Worm (Caenorhabditis elegans) whole organism, L1 larva: Measurements from ENCODE around the gene let-268.

Experiments used
- C04F5.9 ChIP-seq: sonication (generic microtip); optimal IDR thresholded peaks from 2 replicates; lab custom pipeline; 2016; ENCODE audit warnings: missing genetic modification characterization, missing compliant biosample characterization
- C16A3.4 ChIP-seq: fragments of 150-350 bp; optimal IDR thresholded peaks from 2 replicates; lab custom pipeline; 2014; ENCODE audit warnings: missing biosample characterization, missing genetic modification characterization
- C34B4.2 ChIP-seq: sonication (generic microtip); optimal IDR thresholded peaks from 2 replicates; lab custom pipeline; 2017; ENCODE audit warnings: mild to moderate bottlenecking, missing genetic modification characterization, missing compliant biosample characterization
- F16B12.6 ChIP-seq: fragments of 150-350 bp; optimal IDR thresholded peaks from 2 replicates; lab custom pipeline; 2014; ENCODE audit warnings: missing biosample characterization, missing genetic modification characterization
- alr-1 ChIP-seq: fragments of 200-800 bp; sonication (Bioruptor generic); optimal IDR thresholded peaks from 2 replicates; lab custom pipeline; 2018; ENCODE audit warnings: borderline replicate concordance, mild to moderate bottlenecking, missing genetic modification characterization, missing compliant biosample characterization
- aly-2 ChIP-seq: fragments of 150-350 bp; optimal IDR thresholded peaks from 2 replicates; lab custom pipeline; 2014; ENCODE audit warnings: missing biosample characterization, missing genetic modification characterization
- ama-1 ChIP-seq: fragments of 150-350 bp; optimal IDR thresholded peaks from 2 replicates; lab custom pipeline; 2014
- ceh-63 ChIP-seq: fragments of 200-800 bp; sonication (Bioruptor generic); optimal IDR thresholded peaks from 2 replicates; lab custom pipeline; 2018; ENCODE audit warnings: mild to moderate bottlenecking, missing genetic modification characterization, missing compliant biosample characterization
- ceh-82 ChIP-seq, 3 experiments: fragments of 150-350 bp in 1 of 3; sonication (generic microtip) in 2 of 3; optimal IDR thresholded peaks; 2 replicates each; lab custom pipeline; 2014 to 2017; ENCODE audit warnings: missing biosample characterization in 3 of 3, missing genetic modification characterization in 3 of 3
- ces-1 ChIP-seq: fragments of 150-350 bp; optimal IDR thresholded peaks from 2 replicates; lab custom pipeline; 2014; ENCODE audit warnings: missing biosample characterization, missing genetic modification reagents, missing genetic modification characterization
- dpl-1 ChIP-seq, 3 experiments: fragments of 150-350 bp in 2 of 3; sonication (generic microtip) in 1 of 3; optimal IDR thresholded peaks; 2 replicates each; lab custom pipeline; 2014 to 2017; ENCODE audit warnings: missing biosample characterization in 3 of 3, missing genetic modification characterization in 3 of 3, missing genetic modification reagents in 3 of 3
- dsc-1 ChIP-seq: sonication (generic microtip); optimal IDR thresholded peaks from 2 replicates; lab custom pipeline; 2016; ENCODE audit warnings: mild to moderate bottlenecking, missing genetic modification characterization, missing compliant biosample characterization
- efl-1 ChIP-seq, 4 experiments: fragments of 150-350 bp; optimal IDR thresholded peaks in 3 of 4; peaks in 1 of 4; 1 replicate in 1 of 4; 2 replicates in 3 of 4; lab custom pipeline; 2014; ENCODE audit warnings: missing biosample characterization in 2 of 4, missing genetic modification characterization in 2 of 4, missing genetic modification reagents in 2 of 4
- efl-3 ChIP-seq: fragments of 200-800 bp; sonication (Bioruptor generic); optimal IDR thresholded peaks from 2 replicates; lab custom pipeline; 2018; ENCODE audit warnings: mild to moderate bottlenecking, missing genetic modification characterization, missing compliant biosample characterization
- egl-13 ChIP-seq: sonication (generic microtip); optimal IDR thresholded peaks from 2 replicates; lab custom pipeline; 2016; ENCODE audit warnings: missing genotype, missing genetic modification reagents, missing genetic modification characterization, missing compliant biosample characterization
- egl-27 ChIP-seq, 2 experiments: fragments of 150-350 bp in 1 of 2; sonication (generic microtip); optimal IDR thresholded peaks; 3 replicates each; lab custom pipeline; 2017 to 2018; ENCODE audit warnings: missing biosample characterization in 2 of 2, missing genetic modification characterization in 2 of 2, missing genetic modification reagents in 2 of 2
- elt-2 ChIP-seq: sonication (generic microtip); optimal IDR thresholded peaks from 2 replicates; lab custom pipeline; 2016; ENCODE audit warnings: missing genetic modification characterization, mild to moderate bottlenecking, inconsistent platforms, missing compliant biosample characterization, missing genetic modification reagents
- fkh-10 ChIP-seq: sonication (generic microtip); optimal IDR thresholded peaks from 2 replicates; lab custom pipeline; 2017; ENCODE audit warnings: missing biosample characterization, missing genetic modification reagents, missing genetic modification characterization
- fkh-8 ChIP-seq: sonication (generic microtip); optimal IDR thresholded peaks from 2 replicates; lab custom pipeline; 2016; ENCODE audit warnings: mild to moderate bottlenecking, missing genetic modification characterization, missing compliant biosample characterization
- fos-1 ChIP-seq: fragments of 150-350 bp; optimal IDR thresholded peaks from 2 replicates; lab custom pipeline; 2014; ENCODE audit warnings: missing biosample characterization, missing genetic modification characterization
- hlh-17 ChIP-seq: fragments of 200-800 bp; sonication (Bioruptor generic); optimal IDR thresholded peaks from 2 replicates; lab custom pipeline; 2018; ENCODE audit warnings: missing genetic modification characterization, mild to moderate bottlenecking, missing compliant biosample characterization, moderate library complexity, borderline replicate concordance
- hpl-2 ChIP-seq: fragments of 150-350 bp; optimal IDR thresholded peaks from 2 replicates; lab custom pipeline; 2014; ENCODE audit warnings: missing biosample characterization, missing genetic modification reagents, missing genetic modification characterization
- irx-1 ChIP-seq: sonication (generic microtip); optimal IDR thresholded peaks from 2 replicates; lab custom pipeline; 2016; ENCODE audit warnings: missing genetic modification characterization, missing compliant biosample characterization
- lin-13 ChIP-seq: fragments of 150-350 bp; optimal IDR thresholded peaks from 2 replicates; lab custom pipeline; 2014; ENCODE audit warnings: missing biosample characterization, missing genetic modification reagents, missing genetic modification characterization
- lin-14 ChIP-seq: fragments of 200-800 bp; sonication (Bioruptor generic); optimal IDR thresholded peaks from 2 replicates; lab custom pipeline; 2018; ENCODE audit warnings: mild to moderate bottlenecking, missing genetic modification characterization, moderate library complexity, missing compliant biosample characterization
- lin-15B ChIP-seq: fragments of 150-350 bp; sonication (generic microtip); optimal IDR thresholded peaks from 3 replicates; lab custom pipeline; 2014; ENCODE audit warnings: missing biosample characterization, missing genetic modification characterization
- lin-35 ChIP-seq, 2 experiments: fragments of 150-350 bp; optimal IDR thresholded peaks; 2 replicates each; lab custom pipeline; 2014; ENCODE audit warnings: missing biosample characterization in 2 of 2, missing genetic modification characterization in 2 of 2, missing genetic modification reagents in 2 of 2
- lir-3 ChIP-seq: sonication (generic microtip); optimal IDR thresholded peaks from 2 replicates; lab custom pipeline; 2016; ENCODE audit warnings: mild to moderate bottlenecking, missing genetic modification characterization, moderate library complexity, missing compliant biosample characterization; ENCODE audit not compliant: poor library complexity
- lsy-2 ChIP-seq, 2 experiments: fragments of 150-350 bp; optimal IDR thresholded peaks; 2 replicates each; lab custom pipeline; 2014; ENCODE audit warnings: missing biosample characterization in 2 of 2, missing genetic modification characterization in 2 of 2
- mab-9 ChIP-seq: fragments of 200-800 bp; sonication (Bioruptor generic); IDR thresholded peaks from 2 replicates; pipeline ENCODE4 v1.3.6; 2022; ENCODE audit warnings: missing genetic modification reagents, missing genetic modification characterization, missing compliant biosample characterization
- mdl-1 ChIP-seq, 2 experiments: fragments of 150-350 bp; optimal IDR thresholded peaks; 2 replicates each; lab custom pipeline; 2014 to 2017; ENCODE audit warnings: missing biosample characterization in 2 of 2, missing genetic modification characterization in 2 of 2, inconsistent platforms in 1 of 2
- mef-2 ChIP-seq: fragments of 150-350 bp; optimal IDR thresholded peaks from 2 replicates; lab custom pipeline; 2014; ENCODE audit warnings: missing biosample characterization, missing genetic modification characterization
- nhr-20 ChIP-seq: sonication (generic microtip); optimal IDR thresholded peaks from 2 replicates; lab custom pipeline; 2016; ENCODE audit warnings: mild to moderate bottlenecking, missing genetic modification characterization, missing compliant biosample characterization
- nhr-237 ChIP-seq: fragments of 150-350 bp; optimal IDR thresholded peaks from 2 replicates; lab custom pipeline; 2014; ENCODE audit warnings: missing biosample characterization, missing genetic modification characterization
- nhr-47 ChIP-seq: sonication (generic microtip); optimal IDR thresholded peaks from 2 replicates; lab custom pipeline; 2016; ENCODE audit warnings: mild to moderate bottlenecking, missing genetic modification characterization, moderate library complexity, missing compliant biosample characterization
- nhr-84 ChIP-seq: sonication (generic microtip); optimal IDR thresholded peaks from 2 replicates; lab custom pipeline; 2017; ENCODE audit warnings: missing biosample characterization, missing genetic modification characterization
- pax-3 ChIP-seq: fragments of 200-800 bp; sonication (Bioruptor generic); optimal IDR thresholded peaks from 2 replicates; lab custom pipeline; 2018; ENCODE audit warnings: mild to moderate bottlenecking, missing genetic modification characterization, moderate library complexity, missing compliant biosample characterization
- skn-1 ChIP-seq: fragments of 150-350 bp; optimal IDR thresholded peaks from 2 replicates; lab custom pipeline; 2014; ENCODE audit warnings: missing biosample characterization, missing genetic modification characterization
- snpc-4 ChIP-seq: fragments of 150-350 bp; optimal IDR thresholded peaks from 2 replicates; lab custom pipeline; 2014; ENCODE audit warnings: missing biosample characterization, missing genetic modification characterization
- sox-4 ChIP-seq: sonication (generic microtip); optimal IDR thresholded peaks from 2 replicates; lab custom pipeline; 2016; ENCODE audit warnings: missing genetic modification characterization, missing compliant biosample characterization
- sptf-1 ChIP-seq: fragments of 150-350 bp; optimal IDR thresholded peaks from 2 replicates; lab custom pipeline; 2014; ENCODE audit warnings: missing biosample characterization, missing genetic modification characterization
- sup-37 ChIP-seq: fragments of 200-800 bp; sonication (Bioruptor generic); optimal IDR thresholded peaks from 2 replicates; lab custom pipeline; 2018; ENCODE audit warnings: mild to moderate bottlenecking, missing genetic modification characterization, missing compliant biosample characterization
- tbx-2 ChIP-seq: sonication (generic microtip); optimal IDR thresholded peaks from 2 replicates; lab custom pipeline; 2016; ENCODE audit warnings: missing genetic modification characterization, missing compliant biosample characterization
- tlp-1 ChIP-seq: fragments of 150-350 bp; optimal IDR thresholded peaks from 2 replicates; lab custom pipeline; 2014; ENCODE audit warnings: missing biosample characterization, missing genetic modification characterization
- unc-30 ChIP-seq: sonication (generic microtip); optimal IDR thresholded peaks from 2 replicates; lab custom pipeline; 2017; ENCODE audit warnings: missing biosample characterization, missing genetic modification characterization
- unc-86 ChIP-seq: sonication (generic microtip); optimal IDR thresholded peaks from 2 replicates; lab custom pipeline; 2016; ENCODE audit warnings: missing genetic modification characterization, missing compliant biosample characterization
- unc-98 ChIP-seq: fragments of 200-800 bp; sonication (Bioruptor generic); IDR thresholded peaks from 2 replicates; pipeline ENCODE4 v1.3.6; 2022; ENCODE audit warnings: missing genetic modification characterization, missing compliant biosample characterization
- xbp-1 ChIP-seq: sonication (generic microtip); optimal IDR thresholded peaks from 2 replicates; lab custom pipeline; 2016; ENCODE audit warnings: missing genetic modification characterization, missing compliant biosample characterization
- zag-1 ChIP-seq: fragments of 150-350 bp; optimal IDR thresholded peaks from 2 replicates; lab custom pipeline; 2014; ENCODE audit warnings: missing biosample characterization, missing genetic modification characterization
- zip-4 ChIP-seq: fragments of 200-800 bp; sonication (Bioruptor generic); optimal IDR thresholded peaks from 2 replicates; lab custom pipeline; 2018; ENCODE audit warnings: mild to moderate bottlenecking, missing genetic modification characterization, moderate library complexity, missing compliant biosample characterization
- ztf-4 ChIP-seq: fragments of 150-350 bp; optimal IDR thresholded peaks from 2 replicates; lab custom pipeline; 2014; ENCODE audit warnings: missing biosample characterization, missing genetic modification characterization

let-268 gene

DNA sequence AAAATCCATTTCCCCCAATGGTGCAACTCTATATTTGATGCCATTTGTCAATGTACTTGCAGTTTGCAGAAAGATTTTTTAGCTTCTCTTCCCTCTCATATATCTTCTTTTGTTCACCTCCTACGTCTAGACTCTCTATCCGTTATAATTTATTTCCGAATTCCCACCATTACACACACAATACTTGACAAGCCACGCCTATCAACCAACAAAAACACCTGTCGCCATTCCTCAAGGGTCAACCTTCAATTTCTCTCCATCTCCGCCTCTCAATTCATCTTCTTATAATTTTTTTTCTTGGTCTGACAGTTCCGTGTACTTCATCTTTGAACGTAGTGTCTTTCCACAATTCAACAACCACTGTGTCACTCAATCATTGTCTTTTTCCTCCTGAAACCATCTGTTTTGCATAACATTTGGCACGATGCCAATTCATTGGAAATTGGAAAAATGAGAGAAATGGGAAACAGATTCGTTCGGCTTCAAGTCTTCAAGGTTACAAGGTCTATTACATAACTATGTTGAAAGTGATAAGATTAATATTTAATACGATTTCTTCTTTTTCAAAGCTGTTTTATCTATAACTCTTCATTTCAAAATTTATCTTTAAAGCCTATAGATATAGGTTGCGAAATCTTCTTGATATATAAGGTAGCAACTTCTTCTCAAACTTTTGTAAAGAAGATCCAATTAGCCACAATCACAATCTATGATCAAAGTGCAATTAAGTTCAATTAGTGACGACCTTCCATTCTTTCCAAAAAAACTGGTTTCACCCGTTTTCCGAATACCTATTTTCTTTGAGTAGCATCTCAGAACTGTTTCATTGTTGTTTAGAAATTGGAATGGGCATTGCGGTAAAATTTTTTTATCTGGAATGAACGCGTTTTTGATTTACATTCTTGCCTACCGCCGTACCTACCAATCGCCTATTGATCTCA, 52.9 kb downstream of the let-268 start (continued):
- TF ChIP-seq aly-2 (no peak), pax-3 (tag; lab: Kevin White, UChicago) (no peak), sup-37 (GFP tag; lab: Kevin White, UChicago) (no peak), hlh-17 (GFP tag; lab: Kevin White, UChicago) (no peak), zag-1 (no peak), lsy-2 (tag; optimal IDR thresholded peaks at IDR 0.05; lab: Kevin White, UChicago) (no peak), irx-1 (no peak), C34B4.2 (tag; lab: Kevin White, UChicago) (no peak), ztf-4 (tag; lab: Kevin White, UChicago) (no peak), skn-1 (tag; lab: Kevin White, UChicago) (no peak), nhr-47 (tag; lab: Kevin White, UChicago) (no peak), unc-98 (GFP tag; lab: Robert Waterston, UW) (no peak), mef-2 (no peak), lin-35 (GFP tag; optimal IDR thresholded peaks at IDR 0.05; lab: Kevin White, UChicago) (no peak), elt-2 (tag; lab: Kevin White, UChicago) (no peak), ceh-82 (tag; optimal IDR thresholded peaks at IDR 0.05; lab: Kevin White, UChicago) (no peak), fos-1 (tag; lab: Kevin White, UChicago) (no peak), fkh-8 (tag; lab: Kevin White, UChicago) (no peak), C16A3.4 (tag; lab: Kevin White, UChicago) (no peak), lin-15B (tag; lab: Kevin White, UChicago) (no peak), ces-1 (GFP tag; lab: Kevin White, UChicago) (no peak), snpc-4 (tag; lab: Kevin White, UChicago) (no peak), dsc-1 (peak; percentile 99), zip-4 (GFP tag; lab: Kevin White, UChicago) (no peak), dpl-1 (GFP tag; optimal IDR thresholded peaks at IDR 0.05; lab: Kevin White, UChicago) (no peak), efl-3 (GFP tag; lab: Kevin White, UChicago) (no peak), nhr-237 (tag; lab: Kevin White, UChicago) (no peak), F16B12.6 (tag; lab: Kevin White, UChicago) (no peak), fkh-10 (GFP tag; lab: Kevin White, UChicago) (no peak), efl-1 (optimal IDR thresholded peaks at IDR 0.05; lab: Kevin White, UChicago) (no peak), efl-1 (GFP tag; optimal IDR thresholded peaks at IDR 0.05 in 1 of 2; lab: Kevin White, UChicago) (no peak), C04F5.9 (tag; lab: Kevin White, UChicago) (no peak), sptf-1 (no peak), lin-14 (GFP tag; lab: Kevin White, UChicago) (peak; percentile 45), lin-13 (GFP tag; lab: Kevin White, UChicago) (no peak), tlp-1 (no peak), alr-1 (tag; lab: Kevin White, UChicago) (no peak), ceh-63 (no peak), ama-1 (lab: Kevin White, UChicago) (no peak), mab-9 (no peak), egl-13 (tag; lab: Kevin White, UChicago) (no peak), hpl-2 (no peak), mdl-1 (tag; optimal IDR thresholded peaks at IDR 0.05; lab: Kevin White, UChicago) (no peak), xbp-1 (tag; lab: Kevin White, UChicago) (no peak), egl-27 (tag; optimal IDR thresholded peaks at IDR 0.05; lab: Kevin White, UChicago) (no peak), tbx-2 (tag; lab: Kevin White, UChicago) (peak; percentile 11), sox-4 (tag; lab: Kevin White, UChicago) (no peak), unc-86 (tag; lab: Kevin White, UChicago) (no peak), nhr-84 (no peak), unc-30 (no peak), nhr-20 (tag; lab: Kevin White, UChicago) (no peak), lir-3 (tag; lab: Kevin White, UChicago) (no peak)
